Worm (Caenorhabditis elegans) whole organism, early embryonic: ENCODE measurements around the gene rps-21.

ENCODE experiments used
- flt-1 ChIP-seq: fragments of 200-800 bp; sonication (Bioruptor generic); IDR thresholded peaks from 2 replicates; pipeline ENCODE4 v1.3.6; 2022; ENCODE audit warnings: missing genetic modification characterization, missing compliant biosample characterization
- tra-4 ChIP-seq: sonication (generic microtip); optimal IDR thresholded peaks from 2 replicates; lab custom pipeline; 2017; ENCODE audit warnings: missing genetic modification characterization, missing compliant biosample characterization

DNA sequence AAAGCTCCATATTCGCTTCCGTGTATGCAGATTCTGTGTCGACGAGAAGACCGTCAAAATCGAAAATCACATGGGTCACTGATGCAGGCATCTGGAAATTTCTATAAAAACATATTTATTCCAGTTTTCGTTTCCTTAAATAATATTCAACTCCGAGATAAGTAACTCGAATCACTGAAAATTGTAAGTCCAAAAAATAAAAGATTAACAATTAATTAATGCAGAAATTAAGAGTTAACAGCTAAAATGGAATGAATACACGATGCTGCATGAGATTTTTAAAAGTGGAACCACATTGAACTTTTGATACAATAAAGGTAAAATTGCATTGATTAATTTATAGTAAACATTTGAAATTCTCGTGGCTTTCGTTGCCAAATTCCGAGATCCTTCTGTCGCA lies 41.4 kb upstream of the rps-21 start, which contains the start of gene R151.10:
- TF ChIP-seq flt-1 (GFP tag; lab: Robert Waterston, UW) (no peak), tra-4 (no peak)
